Fruit fly (Drosophila melanogaster) whole organism, larva: ENCODE measurements around the gene CG11898.
A peak's percentile ranks its signal among the peaks of the same experiment; 100 is the strongest.

ENCODE experiments used
- noc ChIP-seq: fragments of 200-800 bp; sonication (Bioruptor generic); optimal IDR thresholded peaks from 3 replicates; lab custom pipeline; 2019; ENCODE audit warnings: missing biosample characterization, mild to moderate bottlenecking, missing genetic modification characterization, moderate library complexity

Gene CG11898

dm6 chr3R:29157418-29158398 lies 7.7 kb upstream of the CG11898 start, which contains the start of gene rdog:
TSS of gene rdog (plus strand) at chr3R:29158122.
- peak; percentile 89 for TF ChIP-seq noc (tag; lab: Kevin White, UChicago)

- peak; percentile 11 for TF ChIP-seq noc (tag; lab: Kevin White, UChicago)
Observed at dm6 chr3R:29158721-29159120, 6.7 kb upstream of the CG11898 start.

dm6 chr3R:29159620-29160019 lies 5.8 kb upstream of the CG11898 start:
- TF ChIP-seq noc (tag; lab: Kevin White, UChicago), result no peak

- no peak for TF ChIP-seq noc (tag; lab: Kevin White, UChicago)
Observed at dm6 chr3R:29190984-29191383, 25.5 kb downstream of the CG11898 start.

dm6 chr3R:29194957-29195356 lies 29.5 kb downstream of the CG11898 start, which contains the start of gene jus:
TSS of gene jus (minus strand) at chr3R:29194994.
- no peak for TF ChIP-seq noc (tag; lab: Kevin White, UChicago)

dm6 chr3R:29196967-29197611 lies 31.6 kb downstream of the CG11898 start, which contains the start of gene CG14515:
TSS of gene CG14515 (plus strand) at chr3R:29197556.
- TF ChIP-seq noc (tag; lab: Kevin White, UChicago), result no peak

- TF ChIP-seq noc (tag; lab: Kevin White, UChicago), result no peak
Observed at dm6 chr3R:29198299-29198698, 32.9 kb downstream of the CG11898 start.

dm6 chr3R:29199807-29200693 lies 34.6 kb downstream of the CG11898 start, which contains the start of gene CG11899:
TSS of gene CG11899 (plus strand) at chr3R:29200454.
- peak; percentile 54 for TF ChIP-seq noc (tag; lab: Kevin White, UChicago)

dm6 chr3R:29202418-29202817 lies 37.0 kb downstream of the CG11898 start, which contains the start of gene Mesh1:
TSS of gene Mesh1 (minus strand) at chr3R:29202525.
- no peak for TF ChIP-seq noc (tag; lab: Kevin White, UChicago)

dm6 chr3R:29204033-29204432 lies 38.6 kb downstream of the CG11898 start, which contains the start of gene Cyt-c1L:
TSS of gene Cyt-c1L (minus strand) at chr3R:29204133.
- TF ChIP-seq noc (tag; lab: Kevin White, UChicago), result no peak

- no peak for TF ChIP-seq noc (tag; lab: Kevin White, UChicago)
Observed at dm6 chr3R:29204612-29205480, 39.4 kb downstream of the CG11898 start.

- no peak for TF ChIP-seq noc (tag; lab: Kevin White, UChicago)
Observed at dm6 chr3R:29206198-29207011, 41.0 kb downstream of the CG11898 start.

- peak; percentile 46 for TF ChIP-seq noc (tag; lab: Kevin White, UChicago)
Observed at dm6 chr3R:29207012-29207656, 41.7 kb downstream of the CG11898 start.
